Fruit fly (Drosophila melanogaster) whole organism, larva: ENCODE data around the gene Trf2.

ENCODE experiments used
- noc ChIP-seq: fragments of 200-800 bp; sonication (Bioruptor generic); optimal IDR thresholded peaks from 3 replicates; lab custom pipeline; 2019; ENCODE audit warnings: missing biosample characterization, mild to moderate bottlenecking, missing genetic modification characterization, moderate library complexity

The Trf2 gene

dm6 chrX:8470588-8470987, 61.5 kb downstream of the Trf2 start, which contains the start of gene Cp7Fa:
Cp7Fa (plus strand) TSS chrX:8470888.
- no peak for TF ChIP-seq noc (tag; lab: Kevin White, UChicago)

- no peak for TF ChIP-seq noc (tag; lab: Kevin White, UChicago)
Measured at dm6 chrX:8473339-8473887, 64.3 kb downstream of the Trf2 start, which contains the start of gene Cp7Fb. Cp7Fb (plus strand) TSS chrX:8473837.

dm6 chrX:8475657-8476056, 66.6 kb downstream of the Trf2 start:
- TF ChIP-seq noc (tag; lab: Kevin White, UChicago), result no peak

- TF ChIP-seq noc (tag; lab: Kevin White, UChicago), result no peak
Measured at dm6 chrX:8476817-8477216, 67.7 kb downstream of the Trf2 start, which contains the start of gene Cp7Fc. Cp7Fc (plus strand) TSS chrX:8477117.

dm6 chrX:8479031-8479568, 70.0 kb downstream of the Trf2 start, which contains the start of gene Cp36:
Cp36 (plus strand) TSS chrX:8479319.
- TF ChIP-seq noc (tag; lab: Kevin White, UChicago), result no peak

dm6 chrX:8481462-8481861, 72.4 kb downstream of the Trf2 start, which contains the start of gene Cp38:
Cp38 (plus strand) TSS chrX:8481837.
- TF ChIP-seq noc (tag; lab: Kevin White, UChicago), result no peak
